Fruit fly (Drosophila melanogaster) whole organism: ENCODE measurements around the gene CG14079.

Source experiments
- CG8478 ChIP-seq: fragments of >200 bp; optimal IDR thresholded peaks from 2 replicates; lab custom pipeline; 2018; ENCODE audit warnings: inconsistent platforms
- Dll ChIP-seq: fragments of >200 bp; optimal IDR thresholded peaks from 2 replicates; lab custom pipeline; 2017
- EcR ChIP-seq, 2 experiments: fragments of >200 bp; optimal IDR thresholded peaks; 2 replicates each; lab custom pipeline; 2017; ENCODE audit warnings: missing biosample characterization in 2 of 2, missing genetic modification characterization in 2 of 2, missing genetic modification reagents in 2 of 2
- pan ChIP-seq: fragments of >200 bp; optimal IDR thresholded peaks from 2 replicates; lab custom pipeline; 2017
- psq ChIP-seq: fragments of >200 bp; optimal IDR thresholded peaks from 2 replicates; lab custom pipeline; 2017
- usp ChIP-seq: fragments of >200 bp; optimal IDR thresholded peaks from 2 replicates; lab custom pipeline; 2017; ENCODE audit warnings: missing biosample characterization, missing genetic modification characterization, mixed read lengths

CG14079 gene

dm6 chr3L:19132586-19132985 is 34.8 kb downstream of the CG14079 start:
- TF ChIP-seq usp, result no peak
- TF ChIP-seq pan (lab: Kevin White, UChicago), result no peak
- no peak for TF ChIP-seq Dll (lab: Kevin White, UChicago)
- TF ChIP-seq CG8478 (lab: Kevin White, UChicago), result no peak
- TF ChIP-seq EcR (GFP tag; optimal IDR thresholded peaks at IDR 0.05; lab: Kevin White, UChicago), result no peak

dm6 chr3L:19138925-19139503 is 41.2 kb downstream of the CG14079 start, which contains the start of gene CG14082:
Gene CG14082 (minus strand): TSS chr3L:19138975.
- TF ChIP-seq Dll (lab: Kevin White, UChicago) (no peak), pan (lab: Kevin White, UChicago) (no peak), psq (lab: Kevin White, UChicago) (no peak), CG8478 (lab: Kevin White, UChicago) (no peak), EcR (GFP tag; optimal IDR thresholded peaks at IDR 0.05; lab: Kevin White, UChicago) (no peak), usp (no peak)

dm6 chr3L:19140084-19141011 is 42.5 kb downstream of the CG14079 start:
- no peak for TF ChIP-seq CG8478 (lab: Kevin White, UChicago)
- no peak for TF ChIP-seq pan (lab: Kevin White, UChicago)
- no peak for TF ChIP-seq usp
- no peak for TF ChIP-seq EcR (GFP tag; optimal IDR thresholded peaks at IDR 0.05; lab: Kevin White, UChicago)
- no peak for TF ChIP-seq Dll (lab: Kevin White, UChicago)
- TF ChIP-seq psq (lab: Kevin White, UChicago), result no peak

- TF ChIP-seq EcR (GFP tag; optimal IDR thresholded peaks at IDR 0.05; lab: Kevin White, UChicago), result no peak
- no peak for TF ChIP-seq usp
- no peak for TF ChIP-seq CG8478 (lab: Kevin White, UChicago)
- no peak for TF ChIP-seq Dll (lab: Kevin White, UChicago)
- TF ChIP-seq pan (lab: Kevin White, UChicago), result no peak
- no peak for TF ChIP-seq psq (lab: Kevin White, UChicago)
These were observed 44.8 kb downstream of the CG14079 start for dm6 chr3L:19142587-19142986.

- TF ChIP-seq CG8478 (lab: Kevin White, UChicago) (no peak), EcR (GFP tag; optimal IDR thresholded peaks at IDR 0.05; lab: Kevin White, UChicago) (no peak), pan (lab: Kevin White, UChicago) (no peak), psq (lab: Kevin White, UChicago) (no peak), Dll (lab: Kevin White, UChicago) (no peak), usp (no peak)
These were observed 46.3 kb downstream of the CG14079 start for dm6 chr3L:19143940-19144571.

- TF ChIP-seq EcR (GFP tag; optimal IDR thresholded peaks at IDR 0.05; lab: Kevin White, UChicago) (no peak), psq (lab: Kevin White, UChicago) (no peak), pan (lab: Kevin White, UChicago) (no peak), CG8478 (lab: Kevin White, UChicago) (no peak), Dll (lab: Kevin White, UChicago) (no peak), usp (no peak)
These were observed 49.4 kb downstream of the CG14079 start for dm6 chr3L:19147169-19147568.
